Worm (Caenorhabditis elegans) whole organism, young adult: ENCODE measurements around the gene C17E7.13.

Experiments used
- C06A6.2 ChIP-seq: fragments of 200-800 bp; sonication (Bioruptor generic); conservative IDR thresholded peaks from 2 replicates; pipeline ENCODE4 v1.3.6; 2022; ENCODE audit warnings: missing genetic modification characterization, missing compliant biosample characterization
- F10E7.11 ChIP-seq: sonication (generic microtip); optimal IDR thresholded peaks from 2 replicates; lab custom pipeline; 2017; ENCODE audit warnings: mild to moderate bottlenecking, missing genetic modification characterization, moderate library complexity, missing compliant biosample characterization
- F57C9.4 ChIP-seq: sonication (generic microtip); optimal IDR thresholded peaks from 2 replicates; lab custom pipeline; 2017; ENCODE audit warnings: mild to moderate bottlenecking, missing genetic modification characterization, missing compliant biosample characterization
- Y53F4B.3 ChIP-seq: fragments of 200-800 bp; sonication (Bioruptor generic); IDR thresholded peaks from 2 replicates; pipeline ENCODE4 v1.3.6; 2022; ENCODE audit warnings: missing genetic modification reagents, missing genetic modification characterization, missing compliant biosample characterization
- Y67H2A.10 ChIP-seq: fragments of 200-800 bp; sonication (Bioruptor generic); conservative IDR thresholded peaks from 2 replicates; pipeline ENCODE4 v1.3.6; 2022; ENCODE audit warnings: missing genetic modification reagents, missing genetic modification characterization, missing compliant biosample characterization
- ceh-40 ChIP-seq: fragments of 200-800 bp; sonication (Bioruptor generic); IDR thresholded peaks from 2 replicates; pipeline ENCODE4 v1.3.6; 2022; ENCODE audit warnings: missing genetic modification characterization, missing compliant biosample characterization
- ceh-91 ChIP-seq: fragments of 200-800 bp; sonication (Bioruptor generic); IDR thresholded peaks from 2 replicates; pipeline ENCODE4 v1.3.6; 2022; ENCODE audit warnings: missing genetic modification reagents, missing genetic modification characterization, missing compliant biosample characterization
- efl-1 ChIP-seq: fragments of 150-350 bp; optimal IDR thresholded peaks from 2 replicates; lab custom pipeline; 2014; ENCODE audit warnings: missing biosample characterization, missing genetic modification reagents, missing genetic modification characterization
- hlh-26 ChIP-seq: fragments of 200-800 bp; sonication (Bioruptor generic); conservative IDR thresholded peaks from 2 replicates; pipeline ENCODE4 v1.3.6; 2022; ENCODE audit warnings: missing genetic modification reagents, missing genetic modification characterization, missing compliant biosample characterization
- madf-10 ChIP-seq: sonication (generic microtip); optimal IDR thresholded peaks from 2 replicates; lab custom pipeline; 2016; ENCODE audit warnings: mild to moderate bottlenecking, missing genetic modification characterization, missing compliant biosample characterization
- snpc-1.1 ChIP-seq: sonication (generic microtip); optimal IDR thresholded peaks from 2 replicates; lab custom pipeline; 2017; ENCODE audit warnings: missing genetic modification characterization, mild to moderate bottlenecking, missing compliant biosample characterization, antibody characterized with exemption, moderate library complexity, missing genotype, missing genetic modification reagents; ENCODE audit not compliant: insufficient read depth
- snpc-4 ChIP-seq, 5 experiments: fragments of 150-350 bp in 1 of 5; sonication (generic microtip) in 4 of 5; optimal IDR thresholded peaks; 2 replicates each; lab custom pipeline; 2014 to 2018; ENCODE audit warnings: missing genetic modification characterization in 5 of 5, missing biosample characterization in 3 of 5, antibody characterized with exemption in 2 of 5, mild to moderate bottlenecking in 2 of 5, missing compliant biosample characterization in 2 of 5, missing genotype in 2 of 5, moderate library complexity in 2 of 5, missing genetic modification reagents in 1 of 5

ce11 chrV:3938789-3939188 is 49.7 kb upstream of the C17E7.13 start, which contains the start of gene cyp-35B1:
- TF ChIP-seq snpc-1.1 (no peak), hlh-26 (no peak), Y67H2A.10 (GFP tag; lab: Robert Waterston, UW) (no peak), C06A6.2 (no peak), F57C9.4 (tag; lab: Kevin White, UChicago) (no peak), ceh-91 (GFP tag; lab: Robert Waterston, UW) (no peak), F10E7.11 (tag; lab: Kevin White, UChicago) (no peak), madf-10 (no peak), ceh-40 (GFP tag; lab: Robert Waterston, UW) (no peak), snpc-4 (GFP tag; optimal IDR thresholded peaks at IDR 0.05; lab: Kevin White, UChicago) (no peak), snpc-4 (tag; optimal IDR thresholded peaks at IDR 0.05; lab: Kevin White, UChicago) (no peak), efl-1 (GFP tag; lab: Kevin White, UChicago) (no peak), Y53F4B.3 (GFP tag; lab: Robert Waterston, UW) (no peak)
